In genomic region chr2L:18844917-18845509, dm6 we compare ENCODE assay signal across 4 fruit fly cellular contexts.
TF ChIP-seq lines count a peak whose summit lies in the region.

Gene CG17321 (plus strand): TSS chr2L:18845184.

- no peak for TF ChIP-seq CTCF in whole organism, embryonic (GFP tag; optimal IDR thresholded peaks at IDR 0.05; lab: Kevin White, UChicago)

TF ChIP-seq in whole organism, embryonic, 481 proteins besides CTCF, POLR2A, EP300 and RAD21 (continues in another document):
- TF ChIP-seq CG13894 (tag; optimal IDR thresholded peaks at IDR 0.05; lab: Kevin White, UChicago) (peak; percentile 51), CG11085 (GFP tag; IDR thresholded peaks at IDR 0.05; lab: Robert Waterston, UW) (no peak), CG32532 (GFP tag; IDR thresholded peaks at IDR 0.05; lab: Robert Waterston, UW) (no peak), scrt (GFP tag; optimal IDR thresholded peaks at IDR 0.05; lab: Kevin White, UChicago) (peak; percentile 36), Med (GFP tag; lab: Kevin White, UChicago) (peak; percentile 79), CG17385 (GFP tag; optimal IDR thresholded peaks at IDR 0.05; lab: Kevin White, UChicago) (peak; percentile 19), toy (GFP tag; IDR thresholded peaks at IDR 0.05; lab: Robert Waterston, UW) (no peak), CG11456 (GFP tag; IDR thresholded peaks at IDR 0.05; lab: Robert Waterston, UW) (0 out of 3 replicates have a peak, but pooled peaks have one; percentile 37), Opbp (GFP tag; IDR thresholded peaks at IDR 0.05; lab: Robert Waterston, UW; ENCODE audit: partially characterized antibody) (no peak), nerfin-1 (tag; optimal IDR thresholded peaks at IDR 0.05; lab: Kevin White, UChicago) (no peak), CG7839 (tag; optimal IDR thresholded peaks at IDR 0.05; lab: Kevin White, UChicago) (no peak), onecut (GFP tag; IDR thresholded peaks at IDR 0.05; lab: Robert Waterston, UW) (no peak), CG8290 (GFP tag; optimal IDR thresholded peaks at IDR 0.05; lab: Kevin White, UChicago) (no peak), CG8290 (tag; optimal IDR thresholded peaks at IDR 0.05; lab: Kevin White, UChicago) (peak in 1 of 2 experiments; percentile 2), CG8089 (GFP tag; optimal IDR thresholded peaks at IDR 0.05; lab: Kevin White, UChicago) (no peak), CG9932 (GFP tag; IDR thresholded peaks at IDR 0.05; lab: Robert Waterston, UW) (no peak), chinmo (GFP tag; IDR thresholded peaks at IDR 0.05; lab: Robert Waterston, UW; ENCODE audit: partially characterized antibody) (0 out of 4 replicates have a peak, but pooled peaks have one; percentile 29), Dref (GFP tag; IDR thresholded peaks at IDR 0.05; lab: Robert Waterston, UW) (0 out of 2 replicates have a peak, but pooled peaks have one; percentile 14), abd-A (tag; optimal IDR thresholded peaks at IDR 0.05; lab: Kevin White, UChicago) (peak; percentile 66), Ptx1 (GFP tag; IDR thresholded peaks at IDR 0.05; lab: Robert Waterston, UW) (no peak), CG15514 (GFP tag; optimal IDR thresholded peaks at IDR 0.05; lab: Kevin White, UChicago) (peak; percentile 97), Deaf1 (tag; optimal IDR thresholded peaks at IDR 0.05; lab: Kevin White, UChicago) (peak; percentile 51)

TF ChIP-seq in whole organism, prepupa, 60 proteins besides CTCF, POLR2A, EP300 and RAD21:
- TF ChIP-seq CG7368 (GFP tag; optimal IDR thresholded peaks at IDR 0.05; lab: Kevin White, UChicago) (peak; percentile 23), CG11902 (GFP tag; optimal IDR thresholded peaks at IDR 0.05; lab: Kevin White, UChicago) (no peak), Eip78C (GFP tag; lab: Kevin White, UChicago) (peak; percentile 33), Hr38 (GFP tag; optimal IDR thresholded peaks at IDR 0.05; lab: Kevin White, UChicago) (no peak), ss (GFP tag; optimal IDR thresholded peaks at IDR 0.05; lab: Kevin White, UChicago) (peak in 1 of 2 experiments; percentile 13), CG6163 (GFP tag; IDR thresholded peaks at IDR 0.05; lab: Robert Waterston, UW) (peak; percentile 15; the same call in 1 of the 3 replicates), CG34406 (GFP tag; optimal IDR thresholded peaks at IDR 0.05; lab: Kevin White, UChicago) (no peak), svp (GFP tag; lab: Kevin White, UChicago) (peak; percentile 79), spab (GFP tag; optimal IDR thresholded peaks at IDR 0.05; lab: Kevin White, UChicago) (no peak), Smox (GFP tag; optimal IDR thresholded peaks at IDR 0.05; lab: Kevin White, UChicago) (no peak)

TF ChIP-seq in whole organism, pupa, 21 proteins besides CTCF, POLR2A, EP300 and RAD21:
- TF ChIP-seq Snoo (tag; optimal IDR thresholded peaks at IDR 0.05; lab: Kevin White, UChicago) (no peak), Pif1B (GFP tag; optimal IDR thresholded peaks at IDR 0.05; lab: Kevin White, UChicago) (peak; percentile 15), CG34367 (tag; optimal IDR thresholded peaks at IDR 0.05; lab: Kevin White, UChicago) (no peak), CG17806 (tag; optimal IDR thresholded peaks at IDR 0.05; lab: Kevin White, UChicago) (no peak), D1 (tag; optimal IDR thresholded peaks at IDR 0.05; lab: Kevin White, UChicago) (no peak)

TF ChIP-seq in whole organism, wandering third instar larva, 38 proteins besides CTCF, POLR2A, EP300 and RAD21:
- TF ChIP-seq Vsx2 (GFP tag; optimal IDR thresholded peaks at IDR 0.05; lab: Kevin White, UChicago; ENCODE audit: partially characterized antibody) (peak; percentile 62), ey (GFP tag; optimal IDR thresholded peaks at IDR 0.05; lab: Kevin White, UChicago) (no peak), Dif (GFP tag; optimal IDR thresholded peaks at IDR 0.05; lab: Kevin White, UChicago; ENCODE audit: partially characterized antibody) (peak; percentile 87), dl (GFP tag; optimal IDR thresholded peaks at IDR 0.05; lab: Kevin White, UChicago; ENCODE audit: insufficient read depth in 1 of 2, partially characterized antibody in 2 of 2) (peak; percentile 5 to 77)

Comparison
In these comparisons a context has a peak if more than half of its experiments do, and no peak if none do; other contexts are left out.
1. Of the 7 proteins assayed by ChIP-seq in both whole organism, embryonic and whole organism, prepupa: peak only in whole organism, embryonic: CG16779; only in whole organism, prepupa: none; in both: none; in neither: 6.